Worm (Caenorhabditis elegans) whole organism, L3 larva: ENCODE results near the gene F10E7.2.
A peak's percentile ranks its signal among the peaks of the same experiment; 100 is the strongest.

ENCODE experiments used
- ZK546.5 ChIP-seq: sonication (generic microtip); optimal IDR thresholded peaks from 2 replicates; lab custom pipeline; 2017; ENCODE audit warnings: missing biosample characterization, missing genetic modification characterization
- ceh-28 ChIP-seq: fragments of 150-350 bp; optimal IDR thresholded peaks from 2 replicates; lab custom pipeline; 2014; ENCODE audit warnings: missing biosample characterization, missing genetic modification reagents, missing genetic modification characterization
- ceh-82 ChIP-seq: fragments of 150-350 bp; optimal IDR thresholded peaks from 2 replicates; lab custom pipeline; 2014; ENCODE audit warnings: missing biosample characterization, missing genetic modification characterization
- ceh-9 ChIP-seq: sonication (generic microtip); optimal IDR thresholded peaks from 2 replicates; lab custom pipeline; 2018; ENCODE audit warnings: missing biosample characterization, missing genetic modification characterization
- egl-27 ChIP-seq: sonication (generic microtip); optimal IDR thresholded peaks from 4 replicates; lab custom pipeline; 2017; ENCODE audit warnings: missing biosample characterization, missing genetic modification reagents, missing genetic modification characterization
- egl-5 ChIP-seq: fragments of 150-350 bp; optimal IDR thresholded peaks from 2 replicates; lab custom pipeline; 2017; ENCODE audit warnings: missing biosample characterization, missing genetic modification reagents, missing genetic modification characterization, inconsistent platforms
- elt-2 ChIP-seq: sonication (generic microtip); optimal IDR thresholded peaks from 2 replicates; lab custom pipeline; 2016; ENCODE audit warnings: missing genetic modification reagents, mild to moderate bottlenecking, missing genetic modification characterization, missing compliant biosample characterization
- elt-3 ChIP-seq, 3 experiments: fragments of 150-350 bp in 1 of 3; sonication (generic microtip) in 2 of 3; optimal IDR thresholded peaks; 2 replicates in 2 of 3; 4 replicates in 1 of 3; lab custom pipeline; 2014 to 2017; ENCODE audit warnings: missing biosample characterization in 3 of 3, missing genetic modification characterization in 3 of 3
- fkh-10 ChIP-seq: sonication (generic microtip); optimal IDR thresholded peaks from 2 replicates; lab custom pipeline; 2017; ENCODE audit warnings: missing biosample characterization, missing genetic modification reagents, missing genetic modification characterization
- hmg-11 ChIP-seq: sonication (generic microtip); optimal IDR thresholded peaks from 2 replicates; lab custom pipeline; 2016; ENCODE audit warnings: missing genetic modification characterization, missing compliant biosample characterization
- lin-15B ChIP-seq: fragments of 150-350 bp; optimal IDR thresholded peaks from 2 replicates; lab custom pipeline; 2014; ENCODE audit warnings: missing biosample characterization, missing genetic modification characterization
- lin-39 ChIP-seq: fragments of 150-350 bp; optimal IDR thresholded peaks from 2 replicates; lab custom pipeline; 2018; ENCODE audit warnings: missing biosample characterization, missing genetic modification reagents, missing genetic modification characterization
- mdl-1 ChIP-seq: fragments of 150-350 bp; optimal IDR thresholded peaks from 2 replicates; lab custom pipeline; 2014; ENCODE audit warnings: missing biosample characterization, missing genetic modification characterization
- nfya-1 ChIP-seq: sonication (generic microtip); optimal IDR thresholded peaks from 2 replicates; lab custom pipeline; 2017; ENCODE audit warnings: missing genetic modification characterization, mild to moderate bottlenecking, missing compliant biosample characterization, antibody characterized with exemption, moderate library complexity; ENCODE audit not compliant: insufficient read depth
- nhr-23 ChIP-seq: fragments of 150-350 bp; optimal IDR thresholded peaks from 2 replicates; lab custom pipeline; 2014; ENCODE audit warnings: missing biosample characterization, missing genetic modification reagents, missing genetic modification characterization
- nhr-237 ChIP-seq: fragments of 150-350 bp; optimal IDR thresholded peaks from 2 replicates; lab custom pipeline; 2014; ENCODE audit warnings: missing biosample characterization, missing genetic modification characterization
- nhr-28 ChIP-seq: fragments of 150-350 bp; optimal IDR thresholded peaks from 2 replicates; lab custom pipeline; 2014; ENCODE audit warnings: missing biosample characterization, missing genetic modification characterization
- nhr-43 ChIP-seq: sonication (generic microtip); optimal IDR thresholded peaks from 2 replicates; lab custom pipeline; 2016; ENCODE audit warnings: mild to moderate bottlenecking, missing genetic modification characterization, missing compliant biosample characterization; ENCODE audit not compliant: poor library complexity, severe bottlenecking
- nhr-77 ChIP-seq: fragments of 150-350 bp; optimal IDR thresholded peaks from 2 replicates; lab custom pipeline; 2014; ENCODE audit warnings: missing biosample characterization, missing genetic modification characterization
- pqm-1 ChIP-seq: fragments of 150-350 bp; optimal IDR thresholded peaks from 2 replicates; lab custom pipeline; 2017; ENCODE audit warnings: missing biosample characterization, missing genetic modification characterization, inconsistent platforms
- sea-2 ChIP-seq: fragments of 150-350 bp; sonication (generic microtip); optimal IDR thresholded peaks from 4 replicates; lab custom pipeline; 2014; ENCODE audit warnings: missing biosample characterization, missing genetic modification reagents, missing genetic modification characterization
- skn-1 ChIP-seq: fragments of 150-350 bp; optimal IDR thresholded peaks from 2 replicates; lab custom pipeline; 2014; ENCODE audit warnings: missing biosample characterization, missing genetic modification characterization
- snpc-4 ChIP-seq: fragments of 150-350 bp; optimal IDR thresholded peaks from 2 replicates; lab custom pipeline; 2014; ENCODE audit warnings: missing biosample characterization, missing genetic modification characterization
- tbx-2 ChIP-seq: sonication (generic microtip); optimal IDR thresholded peaks from 2 replicates; lab custom pipeline; 2016; ENCODE audit warnings: mild to moderate bottlenecking, missing genetic modification characterization, missing compliant biosample characterization
- unc-62 ChIP-seq: fragments of 150-350 bp; sonication (generic microtip); optimal IDR thresholded peaks from 4 replicates; lab custom pipeline; 2014; ENCODE audit warnings: missing biosample characterization, missing genetic modification reagents, missing genetic modification characterization
- zag-1 ChIP-seq: fragments of 150-350 bp; optimal IDR thresholded peaks from 2 replicates; lab custom pipeline; 2014; ENCODE audit warnings: missing biosample characterization, missing genetic modification characterization
- ztf-11 ChIP-seq: fragments of 150-350 bp; optimal IDR thresholded peaks from 2 replicates; lab custom pipeline; 2014; ENCODE audit warnings: missing biosample characterization, missing genetic modification characterization
- ztf-4 ChIP-seq: fragments of 150-350 bp; optimal IDR thresholded peaks from 2 replicates; lab custom pipeline; 2014; ENCODE audit warnings: missing biosample characterization, missing genetic modification characterization

The F10E7.2 gene

DNA sequence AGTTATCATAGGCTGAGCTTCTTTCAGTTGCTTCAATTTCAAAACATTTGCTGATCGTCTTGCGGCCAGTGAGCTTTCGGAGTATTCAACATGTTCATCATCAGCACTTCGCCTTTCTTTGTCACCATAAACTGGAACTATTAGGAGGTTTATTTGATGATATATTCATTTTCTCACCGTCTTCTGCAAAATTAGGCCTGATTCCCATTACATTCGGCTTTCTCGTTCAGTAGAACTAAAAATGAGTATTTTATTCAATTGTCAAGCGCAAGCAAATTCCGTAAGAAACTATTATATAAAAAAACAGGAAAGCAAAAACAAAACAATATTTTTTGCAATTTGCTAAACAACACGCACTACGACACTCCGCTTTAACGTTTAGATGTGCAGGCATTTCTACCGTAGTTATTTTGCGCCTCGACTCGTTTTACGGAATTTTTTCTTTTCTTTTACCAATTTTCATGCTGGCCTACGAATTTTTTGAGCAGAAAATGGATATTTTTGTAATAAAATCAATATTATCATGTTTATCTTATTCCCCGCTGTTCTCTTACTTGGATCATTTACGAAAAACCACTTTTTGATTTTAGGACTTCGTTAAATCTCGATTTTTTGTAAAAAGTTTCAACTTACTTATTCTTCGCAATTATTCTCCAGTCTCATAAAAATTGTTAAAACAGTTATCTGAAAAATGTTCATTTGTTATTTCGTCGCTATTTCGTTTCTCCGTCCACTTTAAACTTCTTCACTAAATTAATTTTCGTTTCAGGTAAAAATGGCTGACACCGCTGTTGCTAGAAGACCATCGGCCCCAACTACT, 17.0 kb upstream of the F10E7.2 start, which contains the start of the genes farl-11 and rpl-33 (continued):
- TF ChIP-seq egl-5 (tag; lab: Kevin White, UChicago), result peak; percentile 86
- TF ChIP-seq nhr-28 (tag; lab: Kevin White, UChicago), result no peak
- peak; percentile 38 for TF ChIP-seq ceh-28
- TF ChIP-seq pqm-1 (tag; lab: Kevin White, UChicago), result peak; percentile 73
- peak; percentile 84 for TF ChIP-seq lin-39 (tag; lab: Kevin White, UChicago)
- TF ChIP-seq ztf-4 (tag; lab: Kevin White, UChicago), result no peak

DNA sequence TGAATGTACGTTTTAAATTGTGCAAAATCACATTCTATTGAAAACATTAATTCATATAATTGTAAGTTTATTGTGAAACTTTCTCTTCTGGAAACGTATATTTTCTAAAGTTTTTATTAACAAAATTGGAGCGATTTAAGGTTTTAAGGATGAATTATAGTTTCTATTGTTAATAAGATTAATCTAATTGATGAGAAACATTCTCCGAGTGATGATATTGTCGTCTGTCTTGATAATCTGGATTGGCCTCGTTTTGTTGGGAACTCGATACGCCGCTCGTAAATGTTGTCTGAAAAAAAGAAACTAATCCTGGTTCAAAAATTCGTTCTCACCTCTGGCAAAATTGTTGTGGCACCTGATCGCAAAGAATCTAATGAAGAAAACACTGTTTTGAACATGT, 15.7 kb upstream of the F10E7.2 start:
- TF ChIP-seq nhr-77 (tag; lab: Kevin White, UChicago) (no peak), ceh-9 (tag; lab: Kevin White, UChicago) (no peak), sea-2 (GFP tag; lab: Kevin White, UChicago) (no peak), nhr-237 (tag; lab: Kevin White, UChicago) (no peak), nhr-28 (tag; lab: Kevin White, UChicago) (no peak), ceh-82 (tag; lab: Kevin White, UChicago) (no peak), mdl-1 (tag; lab: Kevin White, UChicago) (no peak), ztf-11 (tag; lab: Kevin White, UChicago) (no peak), lin-39 (tag; lab: Kevin White, UChicago) (no peak), egl-27 (no peak), ZK546.5 (no peak), nfya-1 (tag; lab: Kevin White, UChicago) (no peak), tbx-2 (tag; lab: Kevin White, UChicago) (no peak), hmg-11 (tag; lab: Kevin White, UChicago) (no peak), nhr-43 (tag; lab: Kevin White, UChicago) (no peak), elt-2 (tag; lab: Kevin White, UChicago) (no peak), zag-1 (tag; lab: Kevin White, UChicago) (no peak), skn-1 (tag; lab: Kevin White, UChicago) (no peak), snpc-4 (tag; lab: Kevin White, UChicago) (no peak), fkh-10 (GFP tag; lab: Kevin White, UChicago) (no peak)

DNA sequence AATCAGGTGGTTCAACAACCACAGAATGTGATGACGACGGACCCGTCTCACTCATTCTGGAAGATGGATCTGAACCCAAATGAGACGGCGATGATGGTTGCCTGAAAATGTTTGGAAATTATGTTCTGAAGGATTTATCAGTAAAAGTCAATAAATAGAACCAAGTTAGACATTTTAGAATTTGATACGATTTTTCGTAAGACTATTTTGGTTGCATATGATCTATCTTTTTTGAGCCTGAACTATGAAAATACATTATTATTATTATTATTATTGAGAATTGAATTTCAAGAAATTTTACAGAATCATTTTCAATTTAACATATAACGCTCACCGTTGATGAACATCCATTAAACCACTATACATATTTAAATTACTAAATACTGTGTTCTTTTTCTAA, 12.1 kb upstream of the F10E7.2 start, which contains the start of gene F10E7.9:
Gene F10E7.9, minus strand, starts transcription at position 101 of the 400 bp plus-strand sequence.
- TF ChIP-seq ceh-82 (tag; lab: Kevin White, UChicago), result no peak
- TF ChIP-seq skn-1 (tag; lab: Kevin White, UChicago), result no peak
- no peak for TF ChIP-seq nhr-28 (tag; lab: Kevin White, UChicago)
- no peak for TF ChIP-seq lin-39 (tag; lab: Kevin White, UChicago)
- no peak for TF ChIP-seq elt-3 (tag; optimal IDR thresholded peaks at IDR 0.05; lab: Kevin White, UChicago)
- TF ChIP-seq unc-62, result no peak

DNA sequence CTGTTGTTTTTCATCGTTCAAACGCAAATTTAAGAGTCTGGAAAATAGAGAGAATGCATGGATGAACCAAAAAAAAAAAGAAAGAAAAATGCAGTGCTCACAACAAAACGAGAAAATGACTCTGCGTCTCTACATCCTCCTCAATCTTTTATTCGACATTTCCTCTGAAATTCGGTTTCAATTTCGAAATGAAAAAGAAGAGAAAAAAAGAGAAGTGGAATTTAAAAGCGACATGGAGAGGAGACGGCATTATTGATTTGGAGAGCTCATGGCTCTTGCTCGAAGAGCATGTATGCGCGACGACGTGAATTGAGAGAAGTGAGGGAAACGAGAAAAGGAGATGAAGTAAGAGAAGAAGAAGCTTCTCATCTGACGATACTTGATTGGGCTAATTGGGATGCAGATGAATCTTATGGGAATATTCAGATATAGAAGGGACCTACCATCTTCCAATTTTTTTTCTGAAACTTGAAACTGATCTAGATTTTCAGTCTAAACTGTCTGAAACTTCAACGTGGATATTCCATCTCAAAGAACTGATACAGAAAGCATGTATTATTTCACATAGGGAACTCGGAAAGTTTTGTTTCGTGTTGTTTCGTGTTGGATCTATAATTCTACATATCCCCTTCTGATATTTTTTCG, 10.9 kb upstream of the F10E7.2 start:
- TF ChIP-seq nfya-1 (tag; lab: Kevin White, UChicago) (peak; percentile 9), nhr-23 (no peak), fkh-10 (GFP tag; lab: Kevin White, UChicago) (peak; percentile 60)
- TF ChIP-seq, all 47 proteins: peak for 2

DNA sequence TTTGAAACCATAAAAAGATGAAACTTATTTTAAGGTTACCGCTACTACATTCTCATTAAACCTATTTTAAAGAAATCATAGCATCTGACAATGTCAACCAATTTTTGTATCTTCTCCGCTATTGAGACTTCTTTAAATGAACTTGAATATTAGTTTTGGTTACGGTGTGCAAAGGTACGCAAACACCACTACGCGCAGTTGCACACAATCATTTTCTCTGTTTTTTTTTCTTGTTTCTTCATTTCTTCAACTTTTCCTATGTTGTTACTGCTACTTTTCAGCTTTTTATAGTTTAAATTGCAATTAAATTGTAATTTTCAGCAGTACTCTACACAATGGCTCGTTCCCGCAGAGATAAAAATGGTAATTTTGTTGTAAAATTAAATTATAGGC, 10.4 kb upstream of the F10E7.2 start, which contains the start of gene F10E7.5:
Gene F10E7.5, plus strand, starts transcription at position 322 of the 393 bp plus-strand sequence.
- TF ChIP-seq skn-1 (tag; lab: Kevin White, UChicago) (peak; percentile 3), ceh-82 (tag; lab: Kevin White, UChicago) (peak; percentile 11), lin-39 (tag; lab: Kevin White, UChicago) (peak; percentile 27), snpc-4 (tag; lab: Kevin White, UChicago) (peak; percentile 41), tbx-2 (tag; lab: Kevin White, UChicago) (no peak), egl-5 (tag; lab: Kevin White, UChicago) (no peak), nhr-28 (tag; lab: Kevin White, UChicago) (no peak), nhr-43 (tag; lab: Kevin White, UChicago) (peak; percentile 13), lin-15B (tag; lab: Kevin White, UChicago) (peak; percentile 48), fkh-10 (GFP tag; lab: Kevin White, UChicago) (peak; percentile 1), nfya-1 (tag; lab: Kevin White, UChicago) (peak; percentile 81)
